Worm (Caenorhabditis elegans): ENCODE results near the gene pup-2.

ce11 chrIII:5185620-5186019 lies at the start of gene pup-2:
- TF ChIP-seq him-1 (tag; optimal IDR thresholded peaks at IDR 0.05) (no peak), W03F9.2 (tag; optimal IDR thresholded peaks at IDR 0.05) (no peak)
